Fruit fly (Drosophila melanogaster) whole organism, embryonic: ENCODE results near the gene Mondo.
A peak's percentile ranks its signal among the peaks of the same experiment; 100 is the strongest.

Experiments used
- Abd-B ChIP-seq: fragments of 200-800 bp; sonication (Bioruptor generic); optimal IDR thresholded peaks from 2 replicates; lab custom pipeline; 2018; ENCODE audit warnings: missing biosample characterization, mild to moderate bottlenecking, missing genetic modification characterization, moderate library complexity
- Antp ChIP-seq: fragments of 200-800 bp; sonication (Bioruptor generic); optimal IDR thresholded peaks from 3 replicates; lab custom pipeline; 2016; ENCODE audit warnings: missing biosample characterization, missing genetic modification characterization
- Asciz ChIP-seq: fragments of 200-800 bp; sonication (Bioruptor generic); optimal IDR thresholded peaks from 2 replicates; lab custom pipeline; 2017; ENCODE audit warnings: missing biosample characterization, mild to moderate bottlenecking, missing genetic modification characterization, missing genetic modification reagents
- CG11504 ChIP-seq: fragments of 200-800 bp; sonication (Bioruptor generic); optimal IDR thresholded peaks from 3 replicates; lab custom pipeline; 2019; ENCODE audit warnings: missing biosample characterization, mild to moderate bottlenecking, missing genetic modification characterization, moderate library complexity
- CG12769 ChIP-seq: fragments of 200-800 bp; sonication (Bioruptor generic); optimal IDR thresholded peaks from 2 replicates; lab custom pipeline; 2019; ENCODE audit warnings: missing biosample characterization, mild to moderate bottlenecking, missing genetic modification characterization, moderate library complexity
- CG13296 ChIP-seq: fragments of 200-800 bp; sonication (Bioruptor generic); optimal IDR thresholded peaks from 3 replicates; lab custom pipeline; 2018; ENCODE audit warnings: missing biosample characterization, mild to moderate bottlenecking, missing genetic modification characterization
- CG15479 ChIP-seq: fragments of 200-800 bp; sonication (Bioruptor generic); optimal IDR thresholded peaks from 3 replicates; lab custom pipeline; 2019; ENCODE audit warnings: missing biosample characterization, mild to moderate bottlenecking, missing genetic modification characterization, moderate library complexity
- CG16815 ChIP-seq: fragments of 200-800 bp; sonication (Bioruptor generic); optimal IDR thresholded peaks from 3 replicates; lab custom pipeline; 2017; ENCODE audit warnings: missing biosample characterization, mild to moderate bottlenecking, missing genetic modification characterization
- CG18599 ChIP-seq: fragments of 200-800 bp; sonication (Bioruptor generic); optimal IDR thresholded peaks from 3 replicates; lab custom pipeline; 2017; ENCODE audit warnings: missing biosample characterization, missing genetic modification characterization, mild to moderate bottlenecking, moderate library complexity, missing genetic modification reagents
- CG3995 ChIP-seq: fragments of 200-800 bp; sonication (Bioruptor generic); optimal IDR thresholded peaks from 3 replicates; lab custom pipeline; 2016; ENCODE audit warnings: missing biosample characterization, missing genetic modification characterization
- CG4404 ChIP-seq: fragments of 200-800 bp; sonication (Bioruptor generic); IDR thresholded peaks from 2 replicates; pipeline ENCODE4 v1.3.6; 2022; ENCODE audit warnings: missing biosample characterization, missing genetic modification characterization
- CG6654 ChIP-seq: fragments of 200-800 bp; sonication (Bioruptor generic); optimal IDR thresholded peaks from 2 replicates; lab custom pipeline; 2017; ENCODE audit warnings: missing biosample characterization, mild to moderate bottlenecking, missing genetic modification characterization
- CG6689 ChIP-seq: fragments of 200-800 bp; sonication (Bioruptor generic); IDR thresholded peaks from 2 replicates; pipeline ENCODE4 v1.3.6; 2022; ENCODE audit warnings: missing biosample characterization, missing genetic modification characterization
- CG8089 ChIP-seq: fragments of 200-800 bp; sonication (Bioruptor generic); optimal IDR thresholded peaks from 3 replicates; lab custom pipeline; 2016; ENCODE audit warnings: missing biosample characterization, missing genetic modification characterization
- CG8478 ChIP-seq: fragments of >200 bp; optimal IDR thresholded peaks from 2 replicates; lab custom pipeline; 2018
- CG9876 ChIP-seq: fragments of 200-800 bp; sonication (Bioruptor generic); optimal IDR thresholded peaks from 2 replicates; lab custom pipeline; 2016; ENCODE audit warnings: missing biosample characterization, missing genetic modification characterization
- Chrac-16 ChIP-seq: fragments of 200-800 bp; sonication (Bioruptor generic); optimal IDR thresholded peaks from 3 replicates; lab custom pipeline; 2016; ENCODE audit warnings: missing biosample characterization, missing genetic modification characterization
- E2f2 ChIP-seq: fragments of 200-800 bp; sonication (Bioruptor generic); IDR thresholded peaks from 2 replicates; pipeline ENCODE4 v1.3.6; 2022; ENCODE audit warnings: missing biosample characterization, missing genetic modification characterization
- ERR ChIP-seq: fragments of 200-800 bp; sonication (Bioruptor generic); optimal IDR thresholded peaks from 2 replicates; lab custom pipeline; 2016; ENCODE audit warnings: missing biosample characterization, missing genetic modification characterization
- GATAe ChIP-seq: fragments of 200-800 bp; sonication (Bioruptor generic); conservative IDR thresholded peaks from 2 replicates; pipeline ENCODE4 v1.3.6; 2022; ENCODE audit warnings: missing biosample characterization, missing genetic modification characterization
- H15 ChIP-seq: fragments of 200-800 bp; sonication (Bioruptor generic); IDR thresholded peaks from 3 replicates; pipeline ENCODE4 v1.3.6; 2022; ENCODE audit warnings: missing biosample characterization, missing genetic modification characterization
- HLHmδ ChIP-seq: fragments of 200-800 bp; sonication (Bioruptor generic); optimal IDR thresholded peaks from 2 replicates; lab custom pipeline; 2018; ENCODE audit warnings: missing biosample characterization, mild to moderate bottlenecking, missing genetic modification characterization, moderate library complexity
- Hr78 ChIP-seq, 2 experiments: fragments of 200-800 bp in 1 of 2; fragments of >200 bp in 1 of 2; sonication (Bioruptor generic) in 1 of 2; optimal IDR thresholded peaks; 2 replicates each; lab custom pipeline; 2017 to 2019; ENCODE audit warnings: missing biosample characterization in 2 of 2, missing genetic modification characterization in 2 of 2, mild to moderate bottlenecking in 1 of 2, moderate library complexity in 1 of 2
- Lim3 ChIP-seq: fragments of 200-800 bp; sonication (Bioruptor generic); IDR thresholded peaks from 2 replicates; pipeline ENCODE4 v1.3.6; 2022; ENCODE audit warnings: missing biosample characterization, missing genetic modification characterization
- Lpt ChIP-seq: fragments of >200 bp; optimal IDR thresholded peaks from 2 replicates; lab custom pipeline; 2018; ENCODE audit warnings: missing biosample characterization, missing genetic modification characterization
- NC2β ChIP-seq: fragments of 200-800 bp; sonication (Bioruptor generic); optimal IDR thresholded peaks from 2 replicates; lab custom pipeline; 2016; ENCODE audit warnings: missing biosample characterization, missing genetic modification characterization
- NK7.1 ChIP-seq: fragments of 200-800 bp; sonication (Bioruptor generic); optimal IDR thresholded peaks from 3 replicates; lab custom pipeline; 2016; ENCODE audit warnings: missing biosample characterization, missing genetic modification characterization
- Nf-YC ChIP-seq: fragments of 200-800 bp; optimal IDR thresholded peaks from 3 replicates; lab custom pipeline; 2019; ENCODE audit warnings: missing biosample characterization, mild to moderate bottlenecking, missing genetic modification characterization, moderate library complexity
- Pdp1 ChIP-seq, 2 experiments: fragments of 200-800 bp; sonication (Bioruptor generic); optimal IDR thresholded peaks; 3 replicates each; lab custom pipeline; 2016; ENCODE audit warnings: missing biosample characterization in 2 of 2, missing genetic modification characterization in 2 of 2, mild to moderate bottlenecking in 1 of 2, moderate library complexity in 1 of 2
- Ravus ChIP-seq: fragments of 200-800 bp; sonication (Bioruptor generic); IDR thresholded peaks from 2 replicates; pipeline ENCODE4 v1.3.6; 2022; ENCODE audit warnings: missing biosample characterization, missing genetic modification characterization
- YL-1 ChIP-seq: fragments of 200-800 bp; sonication (Bioruptor generic); optimal IDR thresholded peaks from 3 replicates; lab custom pipeline; 2017; ENCODE audit warnings: missing biosample characterization, mild to moderate bottlenecking, missing genetic modification characterization
- abd-A ChIP-seq: fragments of 200-800 bp; sonication (Bioruptor generic); optimal IDR thresholded peaks from 3 replicates; lab custom pipeline; 2019; ENCODE audit warnings: missing biosample characterization, mild to moderate bottlenecking, missing genetic modification characterization, moderate library complexity
- ase ChIP-seq: fragments of 200-800 bp; sonication (Bioruptor generic); IDR thresholded peaks from 3 replicates; pipeline ENCODE4 v1.3.6; 2022; ENCODE audit warnings: missing biosample characterization, missing genetic modification characterization
- br ChIP-seq: fragments of >200 bp; optimal IDR thresholded peaks from 2 replicates; lab custom pipeline; 2017
- exex ChIP-seq: fragments of 200-800 bp; sonication (Bioruptor generic); optimal IDR thresholded peaks from 4 replicates; lab custom pipeline; 2018; ENCODE audit warnings: missing biosample characterization, mild to moderate bottlenecking, missing genetic modification characterization, moderate library complexity
- gcm2 ChIP-seq: fragments of 200-800 bp; sonication (Bioruptor generic); optimal IDR thresholded peaks from 2 replicates; lab custom pipeline; 2016; ENCODE audit warnings: missing biosample characterization, missing genetic modification characterization
- gfzf ChIP-seq: fragments of 200-800 bp; sonication (Bioruptor generic); optimal IDR thresholded peaks from 2 replicates; lab custom pipeline; 2016; ENCODE audit warnings: missing biosample characterization, mild to moderate bottlenecking, missing genetic modification characterization, moderate library complexity
- gsb-n ChIP-seq: fragments of 200-800 bp; sonication (Bioruptor generic); optimal IDR thresholded peaks from 3 replicates; lab custom pipeline; 2018; ENCODE audit warnings: missing biosample characterization, mild to moderate bottlenecking, missing genetic modification characterization
- hkb ChIP-seq, 2 experiments: fragments of 200-800 bp in 1 of 2; fragments of >200 bp in 1 of 2; sonication (Bioruptor generic) in 1 of 2; IDR thresholded peaks in 1 of 2; optimal IDR thresholded peaks in 1 of 2; 2 replicates each; pipeline versions ENCODE4 v1.3.6 to Lab custom; 2017 to 2022; ENCODE audit warnings: missing biosample characterization in 1 of 2, missing genetic modification characterization in 1 of 2
- insv ChIP-seq, 2 experiments: fragments of 200-800 bp; sonication (Bioruptor generic); optimal IDR thresholded peaks; 3 replicates each; lab custom pipeline; 2016 to 2018; ENCODE audit warnings: missing biosample characterization in 2 of 2, missing genetic modification characterization in 2 of 2
- lov ChIP-seq, 2 experiments: fragments of 200-800 bp in 1 of 2; fragments of >200 bp in 1 of 2; sonication (Bioruptor generic) in 1 of 2; IDR thresholded peaks in 1 of 2; optimal IDR thresholded peaks in 1 of 2; 2 replicates in 1 of 2; 3 replicates in 1 of 2; pipeline versions ENCODE4 v1.3.6 to Lab custom; 2017 to 2022; ENCODE audit warnings: missing biosample characterization in 1 of 2, missing genetic modification characterization in 1 of 2
- pfk ChIP-seq: fragments of 200-800 bp; sonication (Bioruptor generic); optimal IDR thresholded peaks from 2 replicates; lab custom pipeline; 2018; ENCODE audit warnings: missing biosample characterization, mild to moderate bottlenecking, missing genetic modification characterization, moderate library complexity
- scrt ChIP-seq: fragments of 200-800 bp; sonication (Bioruptor generic); optimal IDR thresholded peaks from 2 replicates; lab custom pipeline; 2018; ENCODE audit warnings: missing biosample characterization, mild to moderate bottlenecking, missing genetic modification characterization, moderate library complexity
- sd ChIP-seq: fragments of 200-800 bp; sonication (Bioruptor generic); optimal IDR thresholded peaks from 3 replicates; lab custom pipeline; 2018; ENCODE audit warnings: missing biosample characterization, mild to moderate bottlenecking, missing genetic modification characterization, moderate library complexity
- sens ChIP-seq: fragments of 200-800 bp; sonication (Bioruptor generic); peaks from one replicate; lab custom pipeline; 2016; ENCODE audit warnings: missing biosample characterization, missing genetic modification characterization
- zf30C ChIP-seq: fragments of 200-800 bp; sonication (Bioruptor generic); optimal IDR thresholded peaks from 3 replicates; lab custom pipeline; 2018; ENCODE audit warnings: missing biosample characterization, mild to moderate bottlenecking, missing genetic modification characterization

Gene Mondo

dm6 chr2L:21307795-21308426, 1.9 kb downstream of the Mondo start (continued):
- no peak for TF ChIP-seq abd-A (tag; lab: Kevin White, UChicago)

DNA sequence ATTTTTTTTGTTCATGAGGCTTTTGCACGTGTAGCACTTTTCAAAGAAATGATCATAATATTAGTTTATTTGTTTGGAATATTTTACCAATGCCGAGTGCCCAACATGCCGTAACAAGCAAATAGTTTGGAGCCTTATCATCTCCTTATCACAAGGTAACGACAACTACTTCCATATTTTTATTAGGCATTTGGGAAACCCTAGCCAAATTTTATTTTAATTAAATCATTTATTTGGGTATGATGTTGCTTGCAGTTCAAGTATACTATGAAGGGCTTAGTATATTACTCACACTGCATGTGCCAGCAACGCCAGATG, 5.4 kb downstream of the Mondo start:
- peak; percentile 55 for TF ChIP-seq sd (tag; lab: Kevin White, UChicago)
- TF ChIP-seq CG9876 = no peak
- TF ChIP-seq CG15479 = no peak
- no peak for TF ChIP-seq ERR
- TF ChIP-seq sens (GFP tag; lab: Kevin White, UChicago) = peak; percentile 22
- no peak for TF ChIP-seq H15
- TF ChIP-seq HLHmδ (GFP tag; lab: Kevin White, UChicago) = no peak
- TF ChIP-seq Ravus = no peak
- no peak for TF ChIP-seq CG4404
- peak in 1 of 2 experiments; percentile 90 for TF ChIP-seq Pdp1 (GFP tag; optimal IDR thresholded peaks at IDR 0.05; lab: Kevin White, UChicago)
- TF ChIP-seq CG6654 (GFP tag; lab: Kevin White, UChicago) = no peak
- TF ChIP-seq gcm2 = no peak

- peak; percentile 23; the same call in 1 of the 2 replicates for TF ChIP-seq GATAe
- TF ChIP-seq gfzf (GFP tag; lab: Kevin White, UChicago) = no peak
- no peak for TF ChIP-seq ase (GFP tag; lab: Robert Waterston, UW)
- no peak for TF ChIP-seq scrt (GFP tag; lab: Kevin White, UChicago)
- TF ChIP-seq CG8478 = no peak
- TF ChIP-seq NK7.1 (GFP tag; lab: Kevin White, UChicago) = no peak
- no peak for TF ChIP-seq YL-1
- TF ChIP-seq CG16815 (GFP tag; lab: Kevin White, UChicago) = no peak
- TF ChIP-seq Chrac-16 (GFP tag; lab: Kevin White, UChicago) = no peak
- no peak for TF ChIP-seq NC2β (GFP tag; lab: Kevin White, UChicago)
- no peak for TF ChIP-seq CG6689
- peak; percentile 36 for TF ChIP-seq CG18599 (GFP tag; lab: Kevin White, UChicago)
- no peak for TF ChIP-seq insv (GFP tag; optimal IDR thresholded peaks at IDR 0.05; lab: Kevin White, UChicago)
- TF ChIP-seq CG8089 (GFP tag; lab: Kevin White, UChicago) = no peak
- TF ChIP-seq CG3995 (GFP tag; lab: Kevin White, UChicago) = no peak
- TF ChIP-seq CG15479 = peak; percentile 32
- no peak for TF ChIP-seq Lpt (GFP tag; lab: Kevin White, UChicago)
- TF ChIP-seq pfk (GFP tag; lab: Kevin White, UChicago) = no peak
- no peak for TF ChIP-seq E2f2 (GFP tag; lab: Robert Waterston, UW)
- TF ChIP-seq CG13296 = no peak
- no peak for TF ChIP-seq Asciz (GFP tag; lab: Kevin White, UChicago)
- no peak for TF ChIP-seq hkb (optimal IDR thresholded peaks at IDR 0.05; lab: Kevin White, UChicago)
- no peak for TF ChIP-seq hkb (GFP tag; IDR thresholded peaks at IDR 0.05; lab: Robert Waterston, UW)
- no peak for TF ChIP-seq Abd-B (GFP tag; lab: Kevin White, UChicago)
- TF ChIP-seq Nf-YC = no peak
- peak; percentile 13 for TF ChIP-seq CG12769 (tag; lab: Kevin White, UChicago)
- TF ChIP-seq Hr78 (GFP tag; optimal IDR thresholded peaks at IDR 0.05; lab: Kevin White, UChicago) = peak in 1 of 2 experiments; percentile 23
- TF ChIP-seq lov (optimal IDR thresholded peaks at IDR 0.05; lab: Kevin White, UChicago) = no peak
- no peak for TF ChIP-seq lov (GFP tag; IDR thresholded peaks at IDR 0.05; lab: Robert Waterston, UW)
- TF ChIP-seq br (lab: Kevin White, UChicago) = no peak
- TF ChIP-seq Antp (GFP tag; lab: Kevin White, UChicago) = no peak
- TF ChIP-seq exex = peak; percentile 80
- no peak for TF ChIP-seq gsb-n
- TF ChIP-seq zf30C = no peak
- no peak for TF ChIP-seq CG11504 (tag; lab: Kevin White, UChicago)
- no peak for TF ChIP-seq Lim3 (GFP tag; lab: Robert Waterston, UW)
These were observed 6.0 kb downstream of the Mondo start for dm6 chr2L:21303655-21304532.
